Worm (Caenorhabditis elegans) whole organism, L1 larva: ENCODE results near the gene C32D5.8.

Experiments
- C04F5.9 ChIP-seq: sonication (generic microtip); optimal IDR thresholded peaks from 2 replicates; lab custom pipeline; 2016; ENCODE audit warnings: missing genetic modification characterization, missing compliant biosample characterization
- C16A3.4 ChIP-seq: fragments of 150-350 bp; optimal IDR thresholded peaks from 2 replicates; lab custom pipeline; 2014; ENCODE audit warnings: missing biosample characterization, missing genetic modification characterization
- F16B12.6 ChIP-seq: fragments of 150-350 bp; optimal IDR thresholded peaks from 2 replicates; lab custom pipeline; 2014; ENCODE audit warnings: missing biosample characterization, missing genetic modification characterization
- Y116A8C.19 ChIP-seq: sonication (generic microtip); optimal IDR thresholded peaks from 2 replicates; lab custom pipeline; 2016; ENCODE audit warnings: missing compliant biosample characterization, missing genetic modification characterization, borderline replicate concordance
- aha-1 ChIP-seq: fragments of 150-350 bp; optimal IDR thresholded peaks from 2 replicates; lab custom pipeline; 2014; ENCODE audit warnings: missing biosample characterization, missing genetic modification characterization
- ama-1 ChIP-seq: fragments of 150-350 bp; optimal IDR thresholded peaks from 2 replicates; lab custom pipeline; 2014
- blmp-1 ChIP-seq: fragments of 150-350 bp; optimal IDR thresholded peaks from 2 replicates; lab custom pipeline; 2014; ENCODE audit warnings: missing biosample characterization, missing genetic modification characterization
- ceh-82 ChIP-seq, 3 experiments: fragments of 150-350 bp in 1 of 3; sonication (generic microtip) in 2 of 3; optimal IDR thresholded peaks; 2 replicates each; lab custom pipeline; 2014 to 2017; ENCODE audit warnings: missing biosample characterization in 3 of 3, missing genetic modification characterization in 3 of 3
- ceh-88 ChIP-seq: fragments of 200-800 bp; sonication (Bioruptor generic); IDR thresholded peaks from 2 replicates; pipeline ENCODE4 v1.3.6; 2022; ENCODE audit warnings: missing genetic modification characterization, missing compliant biosample characterization
- ces-1 ChIP-seq: fragments of 150-350 bp; optimal IDR thresholded peaks from 2 replicates; lab custom pipeline; 2014; ENCODE audit warnings: missing biosample characterization, missing genetic modification reagents, missing genetic modification characterization
- dpl-1 ChIP-seq, 3 experiments: fragments of 150-350 bp in 2 of 3; sonication (generic microtip) in 1 of 3; optimal IDR thresholded peaks; 2 replicates each; lab custom pipeline; 2014 to 2017; ENCODE audit warnings: missing biosample characterization in 3 of 3, missing genetic modification characterization in 3 of 3, missing genetic modification reagents in 3 of 3
- efl-1 ChIP-seq, 4 experiments: fragments of 150-350 bp; optimal IDR thresholded peaks in 3 of 4; peaks in 1 of 4; 1 replicate in 1 of 4; 2 replicates in 3 of 4; lab custom pipeline; 2014; ENCODE audit warnings: missing biosample characterization in 2 of 4, missing genetic modification characterization in 2 of 4, missing genetic modification reagents in 2 of 4
- ets-5 ChIP-seq: fragments of 200-800 bp; sonication (Bioruptor generic); IDR thresholded peaks from 2 replicates; pipeline ENCODE4 v1.3.6; 2022; ENCODE audit warnings: missing genetic modification characterization, missing compliant biosample characterization
- fkh-4 ChIP-seq: sonication (generic microtip); optimal IDR thresholded peaks from 2 replicates; lab custom pipeline; 2016; ENCODE audit warnings: missing compliant biosample characterization, missing genetic modification characterization, borderline replicate concordance
- grh-1 ChIP-seq: fragments of 200-800 bp; sonication (Bioruptor generic); IDR thresholded peaks from 2 replicates; pipeline ENCODE4 v1.3.6; 2022; ENCODE audit warnings: missing genetic modification reagents, missing genetic modification characterization, missing compliant biosample characterization
- lin-13 ChIP-seq: fragments of 150-350 bp; optimal IDR thresholded peaks from 2 replicates; lab custom pipeline; 2014; ENCODE audit warnings: missing biosample characterization, missing genetic modification reagents, missing genetic modification characterization
- lin-14 ChIP-seq: fragments of 200-800 bp; sonication (Bioruptor generic); optimal IDR thresholded peaks from 2 replicates; lab custom pipeline; 2018; ENCODE audit warnings: mild to moderate bottlenecking, missing genetic modification characterization, moderate library complexity, missing compliant biosample characterization
- lin-35 ChIP-seq, 2 experiments: fragments of 150-350 bp; optimal IDR thresholded peaks; 2 replicates each; lab custom pipeline; 2014; ENCODE audit warnings: missing biosample characterization in 2 of 2, missing genetic modification characterization in 2 of 2, missing genetic modification reagents in 2 of 2
- lir-3 ChIP-seq: sonication (generic microtip); optimal IDR thresholded peaks from 2 replicates; lab custom pipeline; 2016; ENCODE audit warnings: mild to moderate bottlenecking, missing genetic modification characterization, moderate library complexity, missing compliant biosample characterization; ENCODE audit not compliant: poor library complexity
- lsy-2 ChIP-seq, 2 experiments: fragments of 150-350 bp; optimal IDR thresholded peaks; 2 replicates each; lab custom pipeline; 2014; ENCODE audit warnings: missing biosample characterization in 2 of 2, missing genetic modification characterization in 2 of 2
- mef-2 ChIP-seq: fragments of 150-350 bp; optimal IDR thresholded peaks from 2 replicates; lab custom pipeline; 2014; ENCODE audit warnings: missing biosample characterization, missing genetic modification characterization
- mep-1 ChIP-seq: fragments of 150-350 bp; optimal IDR thresholded peaks from 2 replicates; lab custom pipeline; 2014; ENCODE audit warnings: missing biosample characterization, missing genetic modification characterization
- nhr-12 ChIP-seq: sonication (generic microtip); optimal IDR thresholded peaks from 2 replicates; lab custom pipeline; 2017; ENCODE audit warnings: missing biosample characterization, missing genetic modification characterization
- nhr-20 ChIP-seq: sonication (generic microtip); optimal IDR thresholded peaks from 2 replicates; lab custom pipeline; 2016; ENCODE audit warnings: mild to moderate bottlenecking, missing genetic modification characterization, missing compliant biosample characterization
- nhr-28 ChIP-seq: fragments of 150-350 bp; optimal IDR thresholded peaks from 2 replicates; lab custom pipeline; 2014; ENCODE audit warnings: missing biosample characterization, missing genetic modification characterization
- nhr-47 ChIP-seq: sonication (generic microtip); optimal IDR thresholded peaks from 2 replicates; lab custom pipeline; 2016; ENCODE audit warnings: mild to moderate bottlenecking, missing genetic modification characterization, moderate library complexity, missing compliant biosample characterization
- nhr-84 ChIP-seq: sonication (generic microtip); optimal IDR thresholded peaks from 2 replicates; lab custom pipeline; 2017; ENCODE audit warnings: missing biosample characterization, missing genetic modification characterization
- nhr-85 ChIP-seq: sonication (generic microtip); peaks from one replicate; lab custom pipeline; 2016; ENCODE audit warnings: missing genetic modification characterization, inconsistent platforms, missing compliant biosample characterization
- pqm-1 ChIP-seq: sonication (generic microtip); optimal IDR thresholded peaks from 3 replicates; lab custom pipeline; 2017; ENCODE audit warnings: missing biosample characterization, missing genetic modification characterization
- rnt-1 ChIP-seq: sonication (generic microtip); optimal IDR thresholded peaks from 2 replicates; lab custom pipeline; 2016; ENCODE audit warnings: mild to moderate bottlenecking, missing genetic modification characterization, moderate library complexity, missing compliant biosample characterization
- skn-1 ChIP-seq: fragments of 150-350 bp; optimal IDR thresholded peaks from 2 replicates; lab custom pipeline; 2014; ENCODE audit warnings: missing biosample characterization, missing genetic modification characterization
- snpc-4 ChIP-seq: fragments of 150-350 bp; optimal IDR thresholded peaks from 2 replicates; lab custom pipeline; 2014; ENCODE audit warnings: missing biosample characterization, missing genetic modification characterization
- snu-23 ChIP-seq: sonication (generic microtip); optimal IDR thresholded peaks from 2 replicates; lab custom pipeline; 2016; ENCODE audit warnings: missing genetic modification characterization, missing compliant biosample characterization
- sptf-1 ChIP-seq: fragments of 150-350 bp; optimal IDR thresholded peaks from 2 replicates; lab custom pipeline; 2014; ENCODE audit warnings: missing biosample characterization, missing genetic modification characterization
- sup-37 ChIP-seq: fragments of 200-800 bp; sonication (Bioruptor generic); optimal IDR thresholded peaks from 2 replicates; lab custom pipeline; 2018; ENCODE audit warnings: mild to moderate bottlenecking, missing genetic modification characterization, missing compliant biosample characterization
- swsn-7 ChIP-seq: sonication (generic microtip); optimal IDR thresholded peaks from 2 replicates; lab custom pipeline; 2016; ENCODE audit warnings: missing genetic modification characterization, missing compliant biosample characterization
- unc-130 ChIP-seq: fragments of 150-350 bp; optimal IDR thresholded peaks from 2 replicates; lab custom pipeline; 2017; ENCODE audit warnings: missing biosample characterization, missing genetic modification characterization, inconsistent platforms
- unc-86 ChIP-seq: sonication (generic microtip); optimal IDR thresholded peaks from 2 replicates; lab custom pipeline; 2016; ENCODE audit warnings: missing genetic modification characterization, missing compliant biosample characterization
- vab-15 ChIP-seq: sonication (generic microtip); optimal IDR thresholded peaks from 2 replicates; lab custom pipeline; 2017; ENCODE audit warnings: missing genotype, mild to moderate bottlenecking, missing genetic modification characterization, missing compliant biosample characterization
- zip-4 ChIP-seq: fragments of 200-800 bp; sonication (Bioruptor generic); optimal IDR thresholded peaks from 2 replicates; lab custom pipeline; 2018; ENCODE audit warnings: mild to moderate bottlenecking, missing genetic modification characterization, moderate library complexity, missing compliant biosample characterization
- ztf-4 ChIP-seq: fragments of 150-350 bp; optimal IDR thresholded peaks from 2 replicates; lab custom pipeline; 2014; ENCODE audit warnings: missing biosample characterization, missing genetic modification characterization

Gene C32D5.8

DNA sequence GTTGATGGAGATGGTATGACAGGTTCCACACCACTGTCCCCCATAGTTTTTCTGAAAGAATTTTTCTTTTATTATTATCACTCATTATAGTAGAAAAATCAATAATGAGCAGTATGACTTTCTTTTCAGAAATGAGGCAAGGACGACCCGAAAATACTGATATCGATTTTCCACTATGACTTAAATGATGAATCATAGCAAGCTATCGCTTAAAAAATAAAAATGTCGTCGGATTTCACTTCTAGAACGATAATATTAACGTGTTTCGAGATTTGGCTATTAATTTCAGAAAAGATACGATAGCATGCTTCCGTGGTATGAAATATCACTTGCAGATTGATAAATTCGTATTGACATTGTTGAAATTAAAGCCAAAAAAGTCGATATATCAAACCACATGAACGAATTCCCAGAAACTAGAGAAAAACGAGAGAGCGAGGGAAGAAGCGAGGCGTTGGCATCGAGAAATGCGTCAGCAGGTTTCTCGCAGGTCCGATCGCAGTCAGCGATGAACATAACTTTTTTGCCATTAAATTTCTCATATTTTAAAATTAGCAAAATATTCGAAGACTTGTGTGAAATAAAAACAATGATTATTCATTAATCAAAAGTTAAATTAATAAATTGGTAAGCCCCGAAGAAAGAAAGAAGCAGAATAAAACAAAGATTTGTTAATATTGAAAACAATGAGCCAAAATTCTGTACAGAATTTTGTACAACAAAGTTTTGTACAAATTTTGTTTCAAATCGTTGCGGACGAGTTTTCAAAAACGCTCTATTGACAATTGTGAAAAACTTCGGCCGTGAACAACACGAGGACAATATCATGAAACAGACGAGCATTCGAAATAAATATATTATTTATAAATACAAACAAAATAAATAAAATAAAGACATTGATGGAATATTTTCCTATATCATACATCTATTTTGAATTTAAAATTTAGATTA lies 9.9 kb upstream of the C32D5.8 start, which contains the start of gene C32D5.11 (continued):
- peak; percentile 85 for TF ChIP-seq mep-1 (tag; lab: Kevin White, UChicago)
- TF ChIP-seq nhr-20 (tag; lab: Kevin White, UChicago) = peak; percentile 87
- TF ChIP-seq lin-14 (GFP tag; lab: Kevin White, UChicago) = peak; percentile 91
- TF ChIP-seq rnt-1 (tag; lab: Kevin White, UChicago) = peak; percentile 86
- TF ChIP-seq nhr-47 (tag; lab: Kevin White, UChicago) = peak; percentile 84
- TF ChIP-seq lir-3 = peak; percentile 49
- no peak for TF ChIP-seq nhr-12
- TF ChIP-seq nhr-28 (tag; lab: Kevin White, UChicago) = no peak
- peak; percentile 67 for TF ChIP-seq blmp-1
- TF ChIP-seq sup-37 (GFP tag; lab: Kevin White, UChicago) = no peak
- peak; percentile 78 for TF ChIP-seq unc-86 (tag; lab: Kevin White, UChicago)
- TF ChIP-seq swsn-7 (tag; lab: Kevin White, UChicago) = peak; percentile 83
- TF ChIP-seq skn-1 (tag; lab: Kevin White, UChicago) = peak; percentile 54
- TF ChIP-seq C04F5.9 = peak; percentile 8
- peak; percentile 16 for TF ChIP-seq snpc-4
- peak; percentile 57 to 75 for TF ChIP-seq efl-1 (optimal IDR thresholded peaks at IDR 0.05; lab: Kevin White, UChicago)
- TF ChIP-seq efl-1 (GFP tag; optimal IDR thresholded peaks at IDR 0.05 in 1 of 2; lab: Kevin White, UChicago) = peak; percentile 72 to 97
- TF ChIP-seq dpl-1 (GFP tag; optimal IDR thresholded peaks at IDR 0.05; lab: Kevin White, UChicago) = peak; percentile 49 to 81 (median 78)
- no peak for TF ChIP-seq pqm-1 (tag; lab: Kevin White, UChicago)
- no peak for TF ChIP-seq vab-15 (tag; lab: Kevin White, UChicago)
- peak; percentile 49 for TF ChIP-seq unc-130 (tag; lab: Kevin White, UChicago)
- peak; percentile 54 for TF ChIP-seq F16B12.6
- TF ChIP-seq Y116A8C.19 = no peak
- peak; percentile 51 to 77 (median 70) for TF ChIP-seq ceh-82 (tag; optimal IDR thresholded peaks at IDR 0.05; lab: Kevin White, UChicago)
- TF ChIP-seq mef-2 = no peak
- TF ChIP-seq lsy-2 (tag; optimal IDR thresholded peaks at IDR 0.05; lab: Kevin White, UChicago) = peak; percentile 82 to 86
- TF ChIP-seq nhr-84 = no peak
- peak; percentile 69 for TF ChIP-seq lin-13
- TF ChIP-seq C16A3.4 (tag; lab: Kevin White, UChicago) = peak; percentile 90
- TF ChIP-seq ceh-88 (GFP tag; lab: Robert Waterston, UW) = no peak

DNA sequence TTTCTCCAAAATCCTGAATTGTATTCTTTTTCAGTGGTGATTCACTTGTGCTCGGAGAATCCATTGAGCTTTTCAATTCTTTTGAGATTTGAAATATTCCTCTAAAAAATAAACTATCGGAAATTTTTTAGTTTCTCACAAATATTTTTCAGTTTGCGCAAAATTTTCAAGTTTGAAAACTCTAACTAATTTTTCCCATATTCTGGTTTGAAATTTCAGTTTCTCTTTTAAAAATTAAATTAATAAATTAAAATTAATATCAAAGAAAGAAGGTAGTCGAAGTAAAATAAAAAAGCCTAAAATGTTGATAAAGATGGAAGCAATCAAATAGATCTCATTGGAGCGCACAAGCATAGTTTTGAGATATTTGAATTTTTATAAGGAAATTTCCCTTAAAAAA lies 6.1 kb upstream of the C32D5.8 start, which contains the start of gene C32D5.10:
C32D5.10 (minus strand) TSS at position 101 of the 400 bp plus-strand sequence.
- TF ChIP-seq sup-37 (GFP tag; lab: Kevin White, UChicago) (no peak), ets-5 (GFP tag; lab: Robert Waterston, UW) (no peak), ama-1 (lab: Kevin White, UChicago) (no peak), aha-1 (tag; lab: Kevin White, UChicago) (no peak), snu-23 (GFP tag; lab: Kevin White, UChicago) (no peak), grh-1 (GFP tag; lab: Robert Waterston, UW) (no peak), ces-1 (GFP tag; lab: Kevin White, UChicago) (no peak), lin-35 (GFP tag; optimal IDR thresholded peaks at IDR 0.05; lab: Kevin White, UChicago) (no peak), lin-13 (no peak), zip-4 (no peak), nhr-85 (tag; lab: Kevin White, UChicago) (no peak), swsn-7 (tag; lab: Kevin White, UChicago) (no peak), sptf-1 (tag; lab: Kevin White, UChicago) (no peak), ztf-4 (tag; lab: Kevin White, UChicago) (no peak), fkh-4 (tag; lab: Kevin White, UChicago) (no peak), unc-130 (tag; lab: Kevin White, UChicago) (no peak)
